Fruit fly (Drosophila melanogaster) whole organism, embryonic: ENCODE results near the gene Aatf.

Experiments used
- Asciz ChIP-seq: fragments of 200-800 bp; sonication (Bioruptor generic); optimal IDR thresholded peaks from 2 replicates; lab custom pipeline; 2017; ENCODE audit warnings: missing biosample characterization, mild to moderate bottlenecking, missing genetic modification characterization, missing genetic modification reagents
- CG10565 ChIP-seq: fragments of 200-800 bp; sonication (Bioruptor generic); optimal IDR thresholded peaks from 3 replicates; lab custom pipeline; 2016; ENCODE audit warnings: missing biosample characterization, mild to moderate bottlenecking, missing genetic modification characterization
- CG10979 ChIP-seq: fragments of 200-800 bp; sonication (Bioruptor generic); optimal IDR thresholded peaks from 2 replicates; lab custom pipeline; 2018; ENCODE audit warnings: missing biosample characterization, mild to moderate bottlenecking, missing genetic modification characterization, moderate library complexity
- CG11398 ChIP-seq: fragments of 200-800 bp; sonication (Bioruptor generic); optimal IDR thresholded peaks from 2 replicates; lab custom pipeline; 2016; ENCODE audit warnings: missing biosample characterization, missing genetic modification characterization
- CG14441 ChIP-seq: fragments of 200-800 bp; sonication (Bioruptor generic); IDR thresholded peaks from 2 replicates; pipeline ENCODE4 v1.3.6; 2022; ENCODE audit warnings: missing biosample characterization, missing genetic modification characterization
- CG14860 ChIP-seq: fragments of 200-800 bp; sonication (Bioruptor generic); IDR thresholded peaks from 3 replicates; pipeline ENCODE4 v1.3.6; 2022; ENCODE audit warnings: missing biosample characterization, missing genetic modification characterization; ENCODE audit not compliant: partially characterized antibody
- CG17186 ChIP-seq: fragments of 200-800 bp; sonication (Bioruptor generic); optimal IDR thresholded peaks from 3 replicates; lab custom pipeline; 2017; ENCODE audit warnings: missing biosample characterization, missing genetic modification reagents, missing genetic modification characterization
- CG17568 ChIP-seq: fragments of 200-800 bp; sonication (Bioruptor generic); optimal IDR thresholded peaks from 2 replicates; lab custom pipeline; 2018; ENCODE audit warnings: missing biosample characterization, mild to moderate bottlenecking, missing genetic modification characterization, moderate library complexity
- CG1792 ChIP-seq: fragments of 200-800 bp; sonication (Bioruptor generic); optimal IDR thresholded peaks from 2 replicates; lab custom pipeline; 2016; ENCODE audit warnings: missing biosample characterization, missing genetic modification characterization
- CG18476 ChIP-seq: fragments of 200-800 bp; sonication (Bioruptor generic); optimal IDR thresholded peaks from 2 replicates; lab custom pipeline; 2016; ENCODE audit warnings: missing biosample characterization, mild to moderate bottlenecking, missing genetic modification characterization
- CG2875 ChIP-seq: fragments of 200-800 bp; sonication (Bioruptor generic); optimal IDR thresholded peaks from 2 replicates; lab custom pipeline; 2017; ENCODE audit warnings: missing biosample characterization, mild to moderate bottlenecking, missing genetic modification characterization, missing genetic modification reagents
- CG32767 ChIP-seq: fragments of 200-800 bp; sonication (Bioruptor generic); IDR thresholded peaks from 2 replicates; pipeline ENCODE4 v1.3.6; 2022; ENCODE audit warnings: missing biosample characterization, missing genetic modification characterization
- CG32772 ChIP-seq: fragments of 200-800 bp; sonication (Bioruptor generic); IDR thresholded peaks from 2 replicates; pipeline ENCODE4 v1.3.6; 2022; ENCODE audit warnings: missing biosample characterization, missing genetic modification characterization
- CG3281 ChIP-seq: fragments of 200-800 bp; sonication (Bioruptor generic); optimal IDR thresholded peaks from 3 replicates; lab custom pipeline; 2017; ENCODE audit warnings: missing biosample characterization, mild to moderate bottlenecking, missing genetic modification characterization
- CG6654 ChIP-seq: fragments of 200-800 bp; sonication (Bioruptor generic); optimal IDR thresholded peaks from 2 replicates; lab custom pipeline; 2017; ENCODE audit warnings: missing biosample characterization, mild to moderate bottlenecking, missing genetic modification characterization
- CG7372 ChIP-seq: fragments of 200-800 bp; sonication (Bioruptor generic); IDR thresholded peaks from 2 replicates; pipeline ENCODE4 v1.3.6; 2022; ENCODE audit warnings: missing biosample characterization, missing genetic modification characterization
- CG7556 ChIP-seq: fragments of 200-800 bp; sonication (Bioruptor generic); optimal IDR thresholded peaks from 2 replicates; lab custom pipeline; 2017; ENCODE audit warnings: missing biosample characterization, mild to moderate bottlenecking, missing genetic modification characterization
- CG7839 ChIP-seq: fragments of 200-800 bp; sonication (Bioruptor generic); optimal IDR thresholded peaks from 3 replicates; lab custom pipeline; 2018; ENCODE audit warnings: missing biosample characterization, mild to moderate bottlenecking, missing genetic modification characterization, moderate library complexity
- CG8924 ChIP-seq: fragments of 200-800 bp; optimal IDR thresholded peaks from 3 replicates; lab custom pipeline; 2019; ENCODE audit warnings: missing biosample characterization, mild to moderate bottlenecking, missing genetic modification characterization, moderate library complexity
- CoRest ChIP-seq: fragments of 200-800 bp; sonication (Bioruptor generic); optimal IDR thresholded peaks from 3 replicates; lab custom pipeline; 2018; ENCODE audit warnings: missing biosample characterization, mild to moderate bottlenecking, missing genetic modification characterization, moderate library complexity
- Dad ChIP-seq: fragments of 200-800 bp; sonication (Bioruptor generic); optimal IDR thresholded peaks from 3 replicates; lab custom pipeline; 2016; ENCODE audit warnings: missing biosample characterization, missing genetic modification characterization
- Gug ChIP-seq: fragments of 200-800 bp; sonication (Bioruptor generic); IDR thresholded peaks from 4 replicates; pipeline ENCODE4 v1.3.6; 2022; ENCODE audit warnings: missing biosample characterization, missing genetic modification characterization
- MESR4 ChIP-seq: fragments of 200-800 bp; sonication (Bioruptor generic); optimal IDR thresholded peaks from 2 replicates; lab custom pipeline; 2018; ENCODE audit warnings: missing biosample characterization, mild to moderate bottlenecking, missing genetic modification characterization, moderate library complexity
- Mes4 ChIP-seq: fragments of 200-800 bp; sonication (Bioruptor generic); optimal IDR thresholded peaks from 2 replicates; lab custom pipeline; 2016; ENCODE audit warnings: missing biosample characterization, missing genetic modification characterization
- Mrtf ChIP-seq: fragments of 200-800 bp; sonication (Bioruptor generic); IDR thresholded peaks from 3 replicates; pipeline ENCODE4 v1.3.6; 2022; ENCODE audit warnings: missing biosample characterization, missing genetic modification characterization
- Optix ChIP-seq: fragments of 200-800 bp; sonication (Bioruptor generic); IDR thresholded peaks from 3 replicates; pipeline ENCODE4 v1.3.6; 2022; ENCODE audit warnings: missing biosample characterization, missing genetic modification characterization
- Ptx1 ChIP-seq: fragments of 200-800 bp; sonication (Bioruptor generic); IDR thresholded peaks from 2 replicates; pipeline ENCODE4 v1.3.6; 2022; ENCODE audit warnings: missing biosample characterization, missing genetic modification characterization
- br ChIP-seq: fragments of >200 bp; optimal IDR thresholded peaks from 2 replicates; lab custom pipeline; 2017
- caup ChIP-seq: fragments of 200-800 bp; sonication (Bioruptor generic); optimal IDR thresholded peaks from 3 replicates; lab custom pipeline; 2017; ENCODE audit warnings: missing biosample characterization, mild to moderate bottlenecking, missing genetic modification characterization, moderate library complexity; ENCODE audit not compliant: severe bottlenecking
- exex ChIP-seq: fragments of 200-800 bp; sonication (Bioruptor generic); optimal IDR thresholded peaks from 4 replicates; lab custom pipeline; 2018; ENCODE audit warnings: missing biosample characterization, mild to moderate bottlenecking, missing genetic modification characterization, moderate library complexity
- eyg ChIP-seq: fragments of 200-800 bp; sonication (Bioruptor generic); optimal IDR thresholded peaks from 3 replicates; lab custom pipeline; 2016; ENCODE audit warnings: missing biosample characterization, missing genetic modification characterization
- gcm2 ChIP-seq: fragments of 200-800 bp; sonication (Bioruptor generic); optimal IDR thresholded peaks from 2 replicates; lab custom pipeline; 2016; ENCODE audit warnings: missing biosample characterization, missing genetic modification characterization
- gfzf ChIP-seq: fragments of 200-800 bp; sonication (Bioruptor generic); optimal IDR thresholded peaks from 2 replicates; lab custom pipeline; 2016; ENCODE audit warnings: missing biosample characterization, mild to moderate bottlenecking, missing genetic modification characterization, moderate library complexity
- gsb ChIP-seq: fragments of 200-800 bp; sonication (Bioruptor generic); IDR thresholded peaks from 2 replicates; pipeline ENCODE4 v1.3.6; 2022; ENCODE audit warnings: missing biosample characterization, missing genetic modification characterization
- hkb ChIP-seq, 2 experiments: fragments of 200-800 bp in 1 of 2; fragments of >200 bp in 1 of 2; sonication (Bioruptor generic) in 1 of 2; IDR thresholded peaks in 1 of 2; optimal IDR thresholded peaks in 1 of 2; 2 replicates each; pipeline versions ENCODE4 v1.3.6 to Lab custom; 2017 to 2022; ENCODE audit warnings: missing biosample characterization in 1 of 2, missing genetic modification characterization in 1 of 2
- inv ChIP-seq: fragments of 200-800 bp; sonication (Bioruptor generic); IDR thresholded peaks from 2 replicates; pipeline ENCODE4 v1.3.6; 2022; ENCODE audit warnings: missing biosample characterization, missing genetic modification characterization; ENCODE audit not compliant: partially characterized antibody
- jumu ChIP-seq: fragments of 200-800 bp; sonication (Bioruptor generic); optimal IDR thresholded peaks from 3 replicates; lab custom pipeline; 2016; ENCODE audit warnings: missing biosample characterization, missing genetic modification characterization
- org-1 ChIP-seq: fragments of 200-800 bp; sonication (Bioruptor generic); optimal IDR thresholded peaks from 2 replicates; lab custom pipeline; 2017; ENCODE audit warnings: missing biosample characterization, missing genetic modification characterization
- pho ChIP-seq: fragments of 200-800 bp; sonication (Bioruptor generic); optimal IDR thresholded peaks from 2 replicates; lab custom pipeline; 2016; ENCODE audit warnings: missing biosample characterization, missing genetic modification characterization
- run ChIP-seq: fragments of 200-800 bp; sonication (Bioruptor generic); optimal IDR thresholded peaks from 3 replicates; lab custom pipeline; 2018; ENCODE audit warnings: missing biosample characterization, mild to moderate bottlenecking, missing genetic modification characterization
- scrt ChIP-seq: fragments of 200-800 bp; sonication (Bioruptor generic); optimal IDR thresholded peaks from 2 replicates; lab custom pipeline; 2018; ENCODE audit warnings: missing biosample characterization, mild to moderate bottlenecking, missing genetic modification characterization, moderate library complexity
- sisA ChIP-seq: fragments of 200-800 bp; sonication (Bioruptor generic); IDR thresholded peaks from 2 replicates; pipeline ENCODE4 v1.3.6; 2022; ENCODE audit warnings: missing biosample characterization, missing genetic modification characterization
- slp2 ChIP-seq: fragments of 200-800 bp; sonication (Bioruptor generic); optimal IDR thresholded peaks from 2 replicates; lab custom pipeline; 2016; ENCODE audit warnings: missing biosample characterization, missing genetic modification characterization
- sob ChIP-seq: fragments of 200-800 bp; sonication (Bioruptor generic); IDR thresholded peaks from 2 replicates; pipeline ENCODE4 v1.3.6; 2022; ENCODE audit warnings: missing biosample characterization, missing genetic modification characterization
- twi ChIP-seq: fragments of 200-800 bp; optimal IDR thresholded peaks from 2 replicates; lab custom pipeline; 2019; ENCODE audit warnings: missing biosample characterization, mild to moderate bottlenecking, missing genetic modification characterization, moderate library complexity
- vfl ChIP-seq: fragments of 200-800 bp; sonication (Bioruptor generic); optimal IDR thresholded peaks from 2 replicates; lab custom pipeline; 2016; ENCODE audit warnings: missing biosample characterization, missing genetic modification characterization
- zen2 ChIP-seq: fragments of 200-800 bp; sonication (Bioruptor generic); IDR thresholded peaks from 3 replicates; pipeline ENCODE4 v1.3.6; 2022; ENCODE audit warnings: missing biosample characterization, missing genetic modification characterization; ENCODE audit not compliant: partially characterized antibody
- zfh1 ChIP-seq: fragments of 200-800 bp; sonication (Bioruptor generic); IDR thresholded peaks from 3 replicates; pipeline ENCODE4 v1.3.6; 2022; ENCODE audit warnings: missing biosample characterization, missing genetic modification characterization

The Aatf gene

DNA sequence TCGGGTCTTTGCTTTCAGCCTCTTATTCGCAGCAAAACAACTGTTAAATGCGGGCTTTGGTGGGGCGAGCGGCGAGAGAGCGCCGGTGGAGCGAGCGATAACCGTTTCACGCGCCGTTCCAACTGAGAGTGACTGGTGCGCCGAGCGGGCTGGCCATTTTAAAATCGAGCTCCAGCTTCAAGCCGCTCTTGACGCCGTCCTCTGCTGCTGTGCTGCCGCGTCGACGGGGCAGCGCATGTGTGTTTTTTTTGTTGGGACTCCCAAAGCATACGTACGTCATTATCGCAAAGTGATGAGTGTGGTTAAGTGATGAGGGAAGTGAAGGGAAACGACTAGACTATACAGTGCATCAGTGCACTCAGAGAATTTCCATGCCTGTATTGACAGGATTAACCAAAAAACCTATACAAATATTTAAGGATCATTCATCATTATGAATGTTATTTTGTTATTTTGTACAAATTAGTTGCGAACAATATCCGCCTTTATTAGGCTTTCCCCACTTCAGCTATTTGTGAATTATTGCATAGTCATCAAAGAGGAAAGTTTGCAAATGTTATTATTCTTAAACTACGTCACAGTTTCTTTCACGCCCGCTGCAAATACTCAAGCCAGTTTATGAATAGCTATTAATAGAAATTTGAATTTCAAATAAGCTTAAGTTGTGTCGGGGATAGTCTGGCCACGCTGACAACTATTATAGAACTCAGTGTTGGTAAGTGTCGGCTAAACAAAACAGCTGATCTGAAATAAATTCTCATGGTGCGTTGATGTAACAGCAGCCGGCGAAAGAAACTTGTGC lies 44.0 kb upstream of the Aatf start, which contains the start of gene Spn27A (continued):
- TF ChIP-seq CoRest (tag; lab: Kevin White, UChicago) = peak; percentile 68
- no peak for TF ChIP-seq CG14860 (GFP tag; lab: Robert Waterston, UW)
- TF ChIP-seq twi (tag; lab: Kevin White, UChicago) = peak; percentile 42
- TF ChIP-seq gfzf (GFP tag; lab: Kevin White, UChicago) = peak; percentile 57
- TF ChIP-seq gsb (GFP tag; lab: Robert Waterston, UW) = no peak
- TF ChIP-seq br (lab: Kevin White, UChicago) = no peak
- TF ChIP-seq CG32772 (GFP tag; lab: Robert Waterston, UW) = peak; percentile 39; the same call in 1 of the 2 replicates
- TF ChIP-seq CG3281 (GFP tag; lab: Kevin White, UChicago) = peak; percentile 60
- peak; percentile 66 for TF ChIP-seq CG2875 (GFP tag; lab: Kevin White, UChicago)
- TF ChIP-seq CG11398 (GFP tag; lab: Kevin White, UChicago) = no peak
- TF ChIP-seq Ptx1 (GFP tag; lab: Robert Waterston, UW) = no peak; the same call in 1 of the 2 replicates
- no peak for TF ChIP-seq run (tag; lab: Kevin White, UChicago)
- peak; percentile 3 for TF ChIP-seq CG17186 (GFP tag; lab: Kevin White, UChicago)
- no peak for TF ChIP-seq CG8924 (tag; lab: Kevin White, UChicago)
- peak; percentile 54 for TF ChIP-seq Dad (GFP tag; lab: Kevin White, UChicago)
- peak; percentile 27 for TF ChIP-seq Mes4 (GFP tag; lab: Kevin White, UChicago)
- peak; percentile 9 for TF ChIP-seq CG18476 (GFP tag; lab: Kevin White, UChicago)
- peak; percentile 29 for TF ChIP-seq exex
- TF ChIP-seq zfh1 (GFP tag; lab: Robert Waterston, UW) = 0 out of 3 replicates have a peak, but pooled peaks have one; percentile 3
- TF ChIP-seq slp2 (GFP tag; lab: Kevin White, UChicago) = peak; percentile 53
- TF ChIP-seq caup (GFP tag; lab: Kevin White, UChicago) = peak; percentile 23
- peak; percentile 1 for TF ChIP-seq eyg (GFP tag; lab: Kevin White, UChicago)
- TF ChIP-seq gcm2 (GFP tag; lab: Kevin White, UChicago) = no peak
- peak; percentile 24; the same call in 1 of the 3 replicates for TF ChIP-seq Mrtf (GFP tag; lab: Robert Waterston, UW)
- TF ChIP-seq jumu (GFP tag; lab: Kevin White, UChicago) = peak; percentile 31
- peak; percentile 6 for TF ChIP-seq vfl (GFP tag; lab: Kevin White, UChicago)
- TF ChIP-seq scrt = peak; percentile 38
- peak; percentile 11 for TF ChIP-seq MESR4 (GFP tag; lab: Kevin White, UChicago)
- 0 out of 2 replicates have a peak, but pooled peaks have one; percentile 35 for TF ChIP-seq sob
- TF ChIP-seq CG17568 = peak; percentile 25
- peak; percentile 64 for TF ChIP-seq Asciz (GFP tag; lab: Kevin White, UChicago)
- peak; percentile 69 for TF ChIP-seq CG10979 (tag; lab: Kevin White, UChicago)
- no peak for TF ChIP-seq CG7839 (tag; lab: Kevin White, UChicago)
- peak; percentile 68 for TF ChIP-seq CG7556 (GFP tag; lab: Kevin White, UChicago)
- no peak for TF ChIP-seq hkb (optimal IDR thresholded peaks at IDR 0.05; lab: Kevin White, UChicago)
- peak; percentile 50; the same call in 1 of the 2 replicates for TF ChIP-seq hkb (GFP tag; IDR thresholded peaks at IDR 0.05; lab: Robert Waterston, UW)
- peak; percentile 47 for TF ChIP-seq CG1792 (GFP tag; lab: Kevin White, UChicago)
- TF ChIP-seq Gug (GFP tag; lab: Robert Waterston, UW) = 0 out of 4 replicates have a peak, but pooled peaks have one; percentile 9
- TF ChIP-seq pho (GFP tag; lab: Kevin White, UChicago) = peak; percentile 51
- peak; percentile 28; the same call in 1 of the 2 replicates for TF ChIP-seq sisA (GFP tag; lab: Robert Waterston, UW)
- TF ChIP-seq CG6654 = peak; percentile 2
- no peak for TF ChIP-seq inv (GFP tag; lab: Robert Waterston, UW)
- peak; percentile 20; the same call in 1 of the 2 replicates for TF ChIP-seq CG32767 (GFP tag; lab: Robert Waterston, UW)
- TF ChIP-seq Optix (GFP tag; lab: Robert Waterston, UW) = no peak; the same call in 2 of the 3 replicates
- 0 out of 2 replicates have a peak, but pooled peaks have one; percentile 14 for TF ChIP-seq CG14441 (GFP tag; lab: Robert Waterston, UW)
- peak; percentile 6; the same call in 1 of the 3 replicates for TF ChIP-seq zen2 (GFP tag; lab: Robert Waterston, UW)
- TF ChIP-seq org-1 (GFP tag; lab: Kevin White, UChicago) = peak; percentile 23
- TF ChIP-seq CG7372 (GFP tag; lab: Robert Waterston, UW) = no peak
- TF ChIP-seq CG10565 (GFP tag; lab: Kevin White, UChicago) = no peak
